Worm (Caenorhabditis elegans): ENCODE data around the gene F38B2.6.
A peak's percentile ranks its signal among the peaks of the same experiment; 100 is the strongest.

F38B2.6 gene

ce11 chrX:11279276-11279675 lies 1.8 kb downstream of the F38B2.6 start, which contains the start of gene F38B2.2:
Gene F38B2.2 (minus strand): TSS chrX:11279376.
- TF ChIP-seq daf-12 (tag; optimal IDR thresholded peaks at IDR 0.05) (no peak), tbx-2 (tag; optimal IDR thresholded peaks at IDR 0.05) (no peak), mml-1 (tag; optimal IDR thresholded peaks at IDR 0.05) (no peak), ceh-9 (tag; optimal IDR thresholded peaks at IDR 0.05) (no peak), nhr-23 (tag; optimal IDR thresholded peaks at IDR 0.05) (no peak), egl-5 (tag; optimal IDR thresholded peaks at IDR 0.05) (no peak), egl-27 (tag; optimal IDR thresholded peaks at IDR 0.05) (no peak), elt-3 (tag; optimal IDR thresholded peaks at IDR 0.05) (no peak), nhr-25 (tag; optimal IDR thresholded peaks at IDR 0.05) (no peak), hmg-11 (tag; optimal IDR thresholded peaks at IDR 0.05) (no peak), nhr-11 (tag; optimal IDR thresholded peaks at IDR 0.05) (no peak), nhr-237 (tag; optimal IDR thresholded peaks at IDR 0.05) (no peak), skn-1 (tag; optimal IDR thresholded peaks at IDR 0.05) (no peak), ceh-16 (tag; optimal IDR thresholded peaks at IDR 0.05) (no peak), lsy-12 (tag; optimal IDR thresholded peaks at IDR 0.05) (no peak)

ce11 chrX:11270882-11271281 lies 10.2 kb downstream of the F38B2.6 start, which contains the start of gene ifa-1:
Gene ifa-1 (plus strand): TSS chrX:11271182.
- TF ChIP-seq unc-62 (GFP tag; optimal IDR thresholded peaks at IDR 0.05) = no peak
- TF ChIP-seq unc-39 (tag; optimal IDR thresholded peaks at IDR 0.05) = no peak
- no peak for TF ChIP-seq ceh-16 (tag; optimal IDR thresholded peaks at IDR 0.05)
- no peak for TF ChIP-seq nhr-23 (tag; optimal IDR thresholded peaks at IDR 0.05)
- no peak for TF ChIP-seq fkh-2 (tag; optimal IDR thresholded peaks at IDR 0.05)
- no peak for TF ChIP-seq nhr-25 (tag; optimal IDR thresholded peaks at IDR 0.05)
- TF ChIP-seq nhr-76 (tag; optimal IDR thresholded peaks at IDR 0.05) = no peak
- no peak for TF ChIP-seq nfya-1 (tag; optimal IDR thresholded peaks at IDR 0.05; ENCODE audit: insufficient read depth)
- TF ChIP-seq ztf-11 (tag; optimal IDR thresholded peaks at IDR 0.05) = no peak
- TF ChIP-seq ztf-4 (tag; optimal IDR thresholded peaks at IDR 0.05) = no peak
- TF ChIP-seq aly-2 (tag; optimal IDR thresholded peaks at IDR 0.05) = no peak
- TF ChIP-seq nhr-28 (tag; optimal IDR thresholded peaks at IDR 0.05) = no peak

ce11 chrX:11268970-11269369 lies 12.1 kb downstream of the F38B2.6 start, which contains the start of gene C03A3.3:
Gene C03A3.3 (minus strand): TSS chrX:11269070.
- TF ChIP-seq skn-1 (tag; optimal IDR thresholded peaks at IDR 0.05) = no peak
- no peak for TF ChIP-seq tbx-2 (tag; optimal IDR thresholded peaks at IDR 0.05)
- no peak for TF ChIP-seq fkh-10 (GFP tag; optimal IDR thresholded peaks at IDR 0.05)
- TF ChIP-seq nhr-23 (tag; optimal IDR thresholded peaks at IDR 0.05) = no peak

ce11 chrX:11266711-11267110 lies 14.3 kb downstream of the F38B2.6 start, which contains the start of gene C03A3.9:
Gene C03A3.9 (plus strand): TSS chrX:11267011.
- peak; percentile 21 for TF ChIP-seq nhr-25 (tag; optimal IDR thresholded peaks at IDR 0.05)
- no peak for TF ChIP-seq skn-1 (tag; optimal IDR thresholded peaks at IDR 0.05)

- TF ChIP-seq pqm-1 (tag; optimal IDR thresholded peaks at IDR 0.05) (peak; percentile 84), elt-2 (tag; optimal IDR thresholded peaks at IDR 0.05) (peak; percentile 82), nhr-76 (tag; optimal IDR thresholded peaks at IDR 0.05) (no peak), unc-39 (tag; optimal IDR thresholded peaks at IDR 0.05) (no peak)
Measured at ce11 chrX:11264715-11265114, 16.3 kb downstream of the F38B2.6 start.

ce11 chrX:11262319-11263074 lies 18.6 kb downstream of the F38B2.6 start, which contains the start of gene C03A3.2:
Gene C03A3.2 (plus strand): TSS chrX:11262848.
- TF ChIP-seq eor-1 (tag; optimal IDR thresholded peaks at IDR 0.05) = no peak
- TF ChIP-seq egl-27 (tag; optimal IDR thresholded peaks at IDR 0.05) = peak; percentile 23
- no peak for TF ChIP-seq elt-3 (tag; optimal IDR thresholded peaks at IDR 0.05)
- no peak for TF ChIP-seq nhr-77 (tag; optimal IDR thresholded peaks at IDR 0.05)
- TF ChIP-seq nhr-23 (tag; optimal IDR thresholded peaks at IDR 0.05) = peak; percentile 54
- no peak for TF ChIP-seq sea-2 (GFP tag; optimal IDR thresholded peaks at IDR 0.05)
- no peak for TF ChIP-seq ceh-28 (tag; optimal IDR thresholded peaks at IDR 0.05)
- no peak for TF ChIP-seq daf-12 (tag; optimal IDR thresholded peaks at IDR 0.05)
- peak; percentile 84 for TF ChIP-seq hmg-11 (tag; optimal IDR thresholded peaks at IDR 0.05)
- peak; percentile 98 for TF ChIP-seq lin-39 (tag; optimal IDR thresholded peaks at IDR 0.05)
- no peak for TF ChIP-seq zag-1 (tag; optimal IDR thresholded peaks at IDR 0.05)
- TF ChIP-seq tbx-2 (tag; optimal IDR thresholded peaks at IDR 0.05) = peak; percentile 19
- TF ChIP-seq nhr-12 (tag; optimal IDR thresholded peaks at IDR 0.05) = no peak
- no peak for TF ChIP-seq ZK546.5 (tag; optimal IDR thresholded peaks at IDR 0.05)
- no peak for TF ChIP-seq nhr-237 (tag; optimal IDR thresholded peaks at IDR 0.05)
- no peak for TF ChIP-seq lsy-12 (tag; optimal IDR thresholded peaks at IDR 0.05)
- peak; percentile 43 for TF ChIP-seq pha-4 (tag; optimal IDR thresholded peaks at IDR 0.05)
- peak; percentile 5 for TF ChIP-seq snpc-4 (tag; optimal IDR thresholded peaks at IDR 0.05)
- TF ChIP-seq jun-1 (tag; optimal IDR thresholded peaks at IDR 0.05) = no peak
- TF ChIP-seq egl-5 (tag; optimal IDR thresholded peaks at IDR 0.05) = peak; percentile 95
- TF ChIP-seq nfya-1 (tag; optimal IDR thresholded peaks at IDR 0.05; ENCODE audit: insufficient read depth) = peak; percentile 88
- no peak for TF ChIP-seq aly-2 (tag; optimal IDR thresholded peaks at IDR 0.05)
- no peak for TF ChIP-seq nhr-76 (tag; optimal IDR thresholded peaks at IDR 0.05)
- TF ChIP-seq ceh-9 (tag; optimal IDR thresholded peaks at IDR 0.05) = no peak
- no peak for TF ChIP-seq ztf-11 (tag; optimal IDR thresholded peaks at IDR 0.05)
- TF ChIP-seq elt-2 (tag; optimal IDR thresholded peaks at IDR 0.05) = peak; percentile 43
- TF ChIP-seq nhr-11 (tag; optimal IDR thresholded peaks at IDR 0.05) = no peak
- no peak for TF ChIP-seq nhr-67 (tag; optimal IDR thresholded peaks at IDR 0.05)
